Worm (Caenorhabditis elegans) whole organism, L3 larva: ENCODE measurements around the gene srw-34.

Experiments
- R02D3.7 ChIP-seq: fragments of 150-350 bp; optimal IDR thresholded peaks from 2 replicates; lab custom pipeline; 2014; ENCODE audit warnings: missing biosample characterization, missing genetic modification characterization
- ZK546.5 ChIP-seq: sonication (generic microtip); optimal IDR thresholded peaks from 2 replicates; lab custom pipeline; 2017; ENCODE audit warnings: missing biosample characterization, missing genetic modification characterization
- aly-2 ChIP-seq: fragments of 150-350 bp; optimal IDR thresholded peaks from 2 replicates; lab custom pipeline; 2014; ENCODE audit warnings: missing biosample characterization, missing genetic modification characterization
- ama-1 ChIP-seq: fragments of 150-350 bp; optimal IDR thresholded peaks from 2 replicates; lab custom pipeline; 2018
- ceh-16 ChIP-seq: sonication (generic microtip); optimal IDR thresholded peaks from 2 replicates; lab custom pipeline; 2017; ENCODE audit warnings: missing biosample characterization, missing genetic modification characterization
- ceh-82 ChIP-seq: fragments of 150-350 bp; optimal IDR thresholded peaks from 2 replicates; lab custom pipeline; 2014; ENCODE audit warnings: missing biosample characterization, missing genetic modification characterization
- ceh-9 ChIP-seq: sonication (generic microtip); optimal IDR thresholded peaks from 2 replicates; lab custom pipeline; 2018; ENCODE audit warnings: missing biosample characterization, missing genetic modification characterization
- egl-27 ChIP-seq: sonication (generic microtip); optimal IDR thresholded peaks from 4 replicates; lab custom pipeline; 2017; ENCODE audit warnings: missing biosample characterization, missing genetic modification reagents, missing genetic modification characterization
- egl-5 ChIP-seq: fragments of 150-350 bp; optimal IDR thresholded peaks from 2 replicates; lab custom pipeline; 2017; ENCODE audit warnings: missing biosample characterization, missing genetic modification reagents, missing genetic modification characterization, inconsistent platforms
- elt-1 ChIP-seq: fragments of 150-350 bp; optimal IDR thresholded peaks from 2 replicates; lab custom pipeline; 2014; ENCODE audit warnings: missing biosample characterization, missing genetic modification characterization
- elt-2 ChIP-seq: sonication (generic microtip); optimal IDR thresholded peaks from 2 replicates; lab custom pipeline; 2016; ENCODE audit warnings: missing genetic modification reagents, mild to moderate bottlenecking, missing genetic modification characterization, missing compliant biosample characterization
- elt-3 ChIP-seq, 3 experiments: fragments of 150-350 bp in 1 of 3; sonication (generic microtip) in 2 of 3; optimal IDR thresholded peaks; 2 replicates in 2 of 3; 4 replicates in 1 of 3; lab custom pipeline; 2014 to 2017; ENCODE audit warnings: missing biosample characterization in 3 of 3, missing genetic modification characterization in 3 of 3
- eor-1 ChIP-seq, 2 experiments: fragments of 150-350 bp; optimal IDR thresholded peaks; 2 replicates each; lab custom pipeline; 2014 to 2018; ENCODE audit warnings: missing biosample characterization in 2 of 2, missing genetic modification characterization in 2 of 2
- fkh-10 ChIP-seq: sonication (generic microtip); optimal IDR thresholded peaks from 2 replicates; lab custom pipeline; 2017; ENCODE audit warnings: missing biosample characterization, missing genetic modification reagents, missing genetic modification characterization
- fkh-2 ChIP-seq: fragments of 150-350 bp; optimal IDR thresholded peaks from 2 replicates; lab custom pipeline; 2014; ENCODE audit warnings: missing biosample characterization, missing genetic modification reagents, missing genetic modification characterization
- fos-1 ChIP-seq: fragments of 150-350 bp; optimal IDR thresholded peaks from 2 replicates; lab custom pipeline; 2014; ENCODE audit warnings: missing biosample characterization, missing genetic modification characterization
- hmg-11 ChIP-seq: sonication (generic microtip); optimal IDR thresholded peaks from 2 replicates; lab custom pipeline; 2016; ENCODE audit warnings: missing genetic modification characterization, missing compliant biosample characterization
- lin-39 ChIP-seq: fragments of 150-350 bp; optimal IDR thresholded peaks from 2 replicates; lab custom pipeline; 2018; ENCODE audit warnings: missing biosample characterization, missing genetic modification reagents, missing genetic modification characterization
- lsy-12 ChIP-seq: sonication (generic microtip); optimal IDR thresholded peaks from 2 replicates; lab custom pipeline; 2016; ENCODE audit warnings: mild to moderate bottlenecking, missing genetic modification characterization, missing compliant biosample characterization
- mdl-1 ChIP-seq: fragments of 150-350 bp; optimal IDR thresholded peaks from 2 replicates; lab custom pipeline; 2014; ENCODE audit warnings: missing biosample characterization, missing genetic modification characterization
- nfya-1 ChIP-seq: sonication (generic microtip); optimal IDR thresholded peaks from 2 replicates; lab custom pipeline; 2017; ENCODE audit warnings: missing genetic modification characterization, mild to moderate bottlenecking, missing compliant biosample characterization, antibody characterized with exemption, moderate library complexity; ENCODE audit not compliant: insufficient read depth
- nhr-11 ChIP-seq: fragments of 150-350 bp; optimal IDR thresholded peaks from 2 replicates; lab custom pipeline; 2014; ENCODE audit warnings: missing biosample characterization, missing genetic modification characterization
- nhr-12 ChIP-seq: fragments of 150-350 bp; optimal IDR thresholded peaks from 2 replicates; lab custom pipeline; 2014; ENCODE audit warnings: missing biosample characterization, missing genetic modification characterization
- nhr-23 ChIP-seq: fragments of 150-350 bp; optimal IDR thresholded peaks from 2 replicates; lab custom pipeline; 2014; ENCODE audit warnings: missing biosample characterization, missing genetic modification reagents, missing genetic modification characterization
- nhr-237 ChIP-seq: fragments of 150-350 bp; optimal IDR thresholded peaks from 2 replicates; lab custom pipeline; 2014; ENCODE audit warnings: missing biosample characterization, missing genetic modification characterization
- nhr-25 ChIP-seq: sonication (generic microtip); optimal IDR thresholded peaks from 2 replicates; lab custom pipeline; 2017; ENCODE audit warnings: missing biosample characterization, missing genetic modification characterization
- nhr-28 ChIP-seq: fragments of 150-350 bp; optimal IDR thresholded peaks from 2 replicates; lab custom pipeline; 2014; ENCODE audit warnings: missing biosample characterization, missing genetic modification characterization
- nhr-43 ChIP-seq: sonication (generic microtip); optimal IDR thresholded peaks from 2 replicates; lab custom pipeline; 2016; ENCODE audit warnings: mild to moderate bottlenecking, missing genetic modification characterization, missing compliant biosample characterization; ENCODE audit not compliant: poor library complexity, severe bottlenecking
- nhr-67 ChIP-seq: fragments of 150-350 bp; optimal IDR thresholded peaks from 2 replicates; lab custom pipeline; 2014; ENCODE audit warnings: missing biosample characterization, missing genetic modification characterization
- nhr-76 ChIP-seq: fragments of 150-350 bp; sonication (generic microtip); optimal IDR thresholded peaks from 5 replicates; lab custom pipeline; 2014; ENCODE audit warnings: missing biosample characterization, missing genetic modification characterization
- nhr-77 ChIP-seq: fragments of 150-350 bp; optimal IDR thresholded peaks from 2 replicates; lab custom pipeline; 2014; ENCODE audit warnings: missing biosample characterization, missing genetic modification characterization
- pqm-1 ChIP-seq: fragments of 150-350 bp; optimal IDR thresholded peaks from 2 replicates; lab custom pipeline; 2017; ENCODE audit warnings: missing biosample characterization, missing genetic modification characterization, inconsistent platforms
- sea-2 ChIP-seq: fragments of 150-350 bp; sonication (generic microtip); optimal IDR thresholded peaks from 4 replicates; lab custom pipeline; 2014; ENCODE audit warnings: missing biosample characterization, missing genetic modification reagents, missing genetic modification characterization
- snpc-4 ChIP-seq: fragments of 150-350 bp; optimal IDR thresholded peaks from 2 replicates; lab custom pipeline; 2014; ENCODE audit warnings: missing biosample characterization, missing genetic modification characterization
- unc-62 ChIP-seq: fragments of 150-350 bp; sonication (generic microtip); optimal IDR thresholded peaks from 4 replicates; lab custom pipeline; 2014; ENCODE audit warnings: missing biosample characterization, missing genetic modification reagents, missing genetic modification characterization
- ztf-11 ChIP-seq: fragments of 150-350 bp; optimal IDR thresholded peaks from 2 replicates; lab custom pipeline; 2014; ENCODE audit warnings: missing biosample characterization, missing genetic modification characterization

Gene srw-34

DNA sequence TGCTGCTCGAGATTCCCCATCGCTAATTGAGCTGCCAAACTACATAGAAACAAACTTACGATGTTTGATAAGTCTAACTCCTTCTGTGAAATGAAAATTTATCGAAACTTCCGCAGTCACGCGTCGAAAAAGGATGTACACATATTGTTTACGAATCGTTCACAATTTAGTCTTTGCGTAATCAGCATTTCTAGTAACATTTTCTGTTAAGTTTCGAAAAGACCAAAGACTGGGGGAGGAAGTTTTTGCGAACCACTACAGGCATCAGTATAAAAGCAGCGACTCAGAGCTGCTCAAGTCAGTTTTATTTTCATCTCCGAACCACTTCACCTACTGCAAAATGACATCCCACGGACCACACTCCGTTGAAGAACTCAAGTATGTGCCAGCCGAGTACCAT lies 34.0 kb downstream of the srw-34 start, which contains the start of gene sqst-4:
Gene sqst-4 (plus strand): TSS at position 301 of the 400 bp plus-strand sequence.
- TF ChIP-seq hmg-11 = no peak
- no peak for TF ChIP-seq snpc-4 (tag; lab: Kevin White, UChicago)
- TF ChIP-seq ZK546.5 (tag; lab: Kevin White, UChicago) = no peak
- no peak for TF ChIP-seq nhr-28 (tag; lab: Kevin White, UChicago)
- no peak for TF ChIP-seq nfya-1 (tag; lab: Kevin White, UChicago)
- TF ChIP-seq nhr-76 (tag; lab: Kevin White, UChicago) = no peak
- no peak for TF ChIP-seq nhr-25 (tag; lab: Kevin White, UChicago)
- no peak for TF ChIP-seq unc-62 (GFP tag; lab: Kevin White, UChicago)
- TF ChIP-seq nhr-11 (tag; lab: Kevin White, UChicago) = no peak
- TF ChIP-seq elt-3 (tag; optimal IDR thresholded peaks at IDR 0.05; lab: Kevin White, UChicago) = no peak
- no peak for TF ChIP-seq ceh-16
- no peak for TF ChIP-seq fos-1
- no peak for TF ChIP-seq ztf-11 (tag; lab: Kevin White, UChicago)
- TF ChIP-seq fkh-10 (GFP tag; lab: Kevin White, UChicago) = no peak
- TF ChIP-seq ceh-9 = no peak
- no peak for TF ChIP-seq R02D3.7 (tag; lab: Kevin White, UChicago)
- TF ChIP-seq nhr-12 (tag; lab: Kevin White, UChicago) = no peak
- no peak for TF ChIP-seq elt-2 (tag; lab: Kevin White, UChicago)
- TF ChIP-seq nhr-67 = no peak
- no peak for TF ChIP-seq nhr-23 (tag; lab: Kevin White, UChicago)

DNA sequence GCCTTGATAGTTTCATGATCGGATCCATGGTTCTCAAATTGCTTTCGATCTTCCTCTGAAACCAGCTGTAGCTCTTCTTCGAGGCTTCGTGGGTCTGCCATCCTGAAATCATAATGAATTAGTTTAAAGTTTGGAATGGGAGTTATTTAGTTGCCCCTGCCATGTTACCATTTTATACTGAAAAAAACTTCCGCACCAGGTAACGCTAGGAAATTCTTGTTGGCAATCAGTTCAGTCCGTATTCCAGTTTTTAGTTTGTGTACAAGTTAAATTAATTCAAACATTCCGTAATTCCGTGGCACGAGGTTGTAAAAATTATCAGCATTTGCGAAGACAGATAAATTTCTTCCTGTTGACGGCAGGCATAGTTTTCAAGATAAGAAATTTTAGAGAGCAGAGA lies 34.7 kb downstream of the srw-34 start, which contains the start of gene Y32B12A.5:
Gene Y32B12A.5 (minus strand): TSS at position 101 of the 400 bp plus-strand sequence.
- TF ChIP-seq elt-2 (tag; lab: Kevin White, UChicago) = peak; percentile 10
- TF ChIP-seq fkh-2 (tag; lab: Kevin White, UChicago) = no peak

DNA sequence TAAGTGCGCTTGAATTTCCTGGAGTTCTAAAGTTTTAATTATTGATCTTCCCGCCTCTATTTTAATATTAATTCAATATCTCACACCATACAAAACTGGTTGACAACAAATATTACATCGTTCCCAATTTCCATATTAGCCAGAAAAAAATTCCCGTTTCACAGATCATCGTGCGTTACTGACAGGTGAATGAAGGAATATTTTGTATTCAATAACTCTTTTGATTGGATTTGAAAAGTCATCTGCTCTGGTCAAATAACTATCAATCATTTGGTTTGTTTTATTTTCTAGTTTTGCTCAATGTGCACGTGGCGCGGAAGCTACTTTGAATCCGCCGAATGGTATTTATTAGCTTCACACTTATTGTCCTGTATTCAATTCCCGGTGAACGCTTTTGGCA lies 38.5 kb downstream of the srw-34 start, which contains the start of gene srh-139:
Gene srh-139 (plus strand): TSS at position 301 of the 400 bp plus-strand sequence.
- TF ChIP-seq elt-1 (no peak), nhr-23 (tag; lab: Kevin White, UChicago) (no peak), sea-2 (GFP tag; lab: Kevin White, UChicago) (no peak), ama-1 (lab: Kevin White, UChicago) (no peak), ceh-16 (no peak), lin-39 (no peak), eor-1 (tag; optimal IDR thresholded peaks at IDR 0.05; lab: Kevin White, UChicago) (no peak), egl-5 (tag; lab: Kevin White, UChicago) (no peak), pqm-1 (no peak), ztf-11 (tag; lab: Kevin White, UChicago) (no peak), snpc-4 (tag; lab: Kevin White, UChicago) (no peak), nhr-237 (tag; lab: Kevin White, UChicago) (no peak), lsy-12 (tag; lab: Kevin White, UChicago) (no peak), nhr-67 (no peak), egl-27 (no peak)

DNA sequence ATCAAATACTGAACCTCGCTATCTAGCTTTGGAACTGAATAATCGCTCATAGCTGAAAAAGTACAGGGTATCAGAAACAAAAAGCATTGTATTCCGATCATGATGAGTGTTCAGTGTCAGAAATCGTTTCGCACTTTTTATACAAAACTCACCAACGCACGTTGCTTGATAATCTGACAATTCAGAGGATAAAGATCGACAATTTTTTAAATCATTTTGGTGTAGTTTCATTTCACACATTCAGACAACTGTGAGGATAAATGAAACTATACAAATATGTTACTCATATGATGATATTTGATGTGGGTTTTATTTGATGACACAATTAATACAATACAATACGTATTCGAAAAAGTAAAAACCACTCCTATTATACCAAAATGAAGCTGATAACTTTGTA lies 39.1 kb downstream of the srw-34 start, which contains the start of gene F57E7.2:
Gene F57E7.2 (minus strand): TSS at position 101 of the 400 bp plus-strand sequence.
- TF ChIP-seq nhr-67 (no peak), elt-1 (no peak), lsy-12 (tag; lab: Kevin White, UChicago) (no peak), aly-2 (no peak), unc-62 (GFP tag; lab: Kevin White, UChicago) (no peak), hmg-11 (no peak), mdl-1 (tag; lab: Kevin White, UChicago) (no peak), elt-3 (tag; optimal IDR thresholded peaks at IDR 0.05; lab: Kevin White, UChicago) (no peak), snpc-4 (tag; lab: Kevin White, UChicago) (no peak), fos-1 (no peak), nhr-43 (tag; lab: Kevin White, UChicago) (no peak), nhr-11 (tag; lab: Kevin White, UChicago) (no peak), nhr-77 (no peak), ceh-82 (no peak)
